Fruit fly (Drosophila melanogaster) whole organism, embryonic: Measurements from ENCODE around the gene CG14440.

Experiments used
- Asciz ChIP-seq: fragments of 200-800 bp; sonication (Bioruptor generic); optimal IDR thresholded peaks from 2 replicates; lab custom pipeline; 2017; ENCODE audit warnings: missing biosample characterization, mild to moderate bottlenecking, missing genetic modification characterization, missing genetic modification reagents
- Bdp1 ChIP-seq: fragments of 200-800 bp; sonication (Bioruptor generic); optimal IDR thresholded peaks from 3 replicates; lab custom pipeline; 2016; ENCODE audit warnings: missing biosample characterization, missing genetic modification characterization
- CG10959 ChIP-seq: fragments of 200-800 bp; sonication (Bioruptor generic); IDR thresholded peaks from 2 replicates; pipeline ENCODE4 v1.3.6; 2022; ENCODE audit warnings: missing biosample characterization, missing genetic modification characterization
- CG11696 ChIP-seq: fragments of 200-800 bp; sonication (Bioruptor generic); IDR thresholded peaks from 2 replicates; pipeline ENCODE4 v1.3.6; 2022; ENCODE audit warnings: missing biosample characterization, missing genetic modification characterization
- CG12236 ChIP-seq: fragments of 200-800 bp; sonication (Bioruptor generic); optimal IDR thresholded peaks from 2 replicates; lab custom pipeline; 2016; ENCODE audit warnings: missing biosample characterization, missing genetic modification characterization
- CG14710 ChIP-seq: fragments of 200-800 bp; sonication (Bioruptor generic); optimal IDR thresholded peaks from 3 replicates; lab custom pipeline; 2019; ENCODE audit warnings: missing biosample characterization, mild to moderate bottlenecking, missing genetic modification characterization, moderate library complexity
- CG14860 ChIP-seq: fragments of 200-800 bp; sonication (Bioruptor generic); IDR thresholded peaks from 3 replicates; pipeline ENCODE4 v1.3.6; 2022; ENCODE audit warnings: missing biosample characterization, missing genetic modification characterization; ENCODE audit not compliant: partially characterized antibody
- CG15011 ChIP-seq: fragments of 200-800 bp; sonication (Bioruptor generic); optimal IDR thresholded peaks from 3 replicates; lab custom pipeline; 2018; ENCODE audit warnings: missing biosample characterization, mild to moderate bottlenecking, missing genetic modification characterization
- CG15479 ChIP-seq: fragments of 200-800 bp; sonication (Bioruptor generic); optimal IDR thresholded peaks from 3 replicates; lab custom pipeline; 2019; ENCODE audit warnings: missing biosample characterization, mild to moderate bottlenecking, missing genetic modification characterization, moderate library complexity
- CG16815 ChIP-seq: fragments of 200-800 bp; sonication (Bioruptor generic); optimal IDR thresholded peaks from 3 replicates; lab custom pipeline; 2017; ENCODE audit warnings: missing biosample characterization, mild to moderate bottlenecking, missing genetic modification characterization
- CG17361 ChIP-seq: fragments of 200-800 bp; sonication (Bioruptor generic); IDR thresholded peaks from 3 replicates; pipeline ENCODE4 v1.3.6; 2022; ENCODE audit warnings: missing biosample characterization, missing genetic modification characterization
- CG3281 ChIP-seq: fragments of 200-800 bp; sonication (Bioruptor generic); optimal IDR thresholded peaks from 3 replicates; lab custom pipeline; 2017; ENCODE audit warnings: missing biosample characterization, mild to moderate bottlenecking, missing genetic modification characterization
- CG7357 ChIP-seq: fragments of 200-800 bp; sonication (Bioruptor generic); IDR thresholded peaks from 3 replicates; pipeline ENCODE4 v1.3.6; 2022; ENCODE audit warnings: missing biosample characterization, missing genetic modification characterization
- CG8290 ChIP-seq, 3 experiments: fragments of 200-800 bp; sonication (Bioruptor generic); optimal IDR thresholded peaks; 2 replicates each; lab custom pipeline; 2016 to 2019; ENCODE audit warnings: missing biosample characterization in 3 of 3, missing genetic modification characterization in 3 of 3, mild to moderate bottlenecking in 2 of 3, moderate library complexity in 1 of 3
- CG8359 ChIP-seq: fragments of 200-800 bp; sonication (Bioruptor generic); optimal IDR thresholded peaks from 2 replicates; lab custom pipeline; 2017; ENCODE audit warnings: missing biosample characterization, mild to moderate bottlenecking, missing genetic modification characterization, borderline replicate concordance
- CG8765 ChIP-seq: fragments of 200-800 bp; sonication (Bioruptor generic); IDR thresholded peaks from 2 replicates; pipeline ENCODE4 v1.3.6; 2022; ENCODE audit warnings: missing biosample characterization, missing genetic modification characterization
- Camta ChIP-seq: fragments of 200-800 bp; sonication (Bioruptor generic); optimal IDR thresholded peaks from 2 replicates; lab custom pipeline; 2016; ENCODE audit warnings: missing biosample characterization, missing genetic modification characterization
- Dek ChIP-seq: fragments of 200-800 bp; sonication (Bioruptor generic); optimal IDR thresholded peaks from 3 replicates; lab custom pipeline; 2019; ENCODE audit warnings: missing biosample characterization, mild to moderate bottlenecking, missing genetic modification characterization, moderate library complexity
- Dfd ChIP-seq, 2 experiments: fragments of >200 bp; optimal IDR thresholded peaks; 2 replicates each; lab custom pipeline; 2017; ENCODE audit warnings: missing biosample characterization in 2 of 2, missing genetic modification characterization in 2 of 2
- Dip2 ChIP-seq: fragments of 200-800 bp; sonication (Bioruptor generic); IDR thresholded peaks from 2 replicates; pipeline ENCODE4 v1.3.6; 2022; ENCODE audit warnings: missing biosample characterization, missing genetic modification characterization
- ERR ChIP-seq: fragments of 200-800 bp; sonication (Bioruptor generic); optimal IDR thresholded peaks from 2 replicates; lab custom pipeline; 2016; ENCODE audit warnings: missing biosample characterization, missing genetic modification characterization
- Fer1 ChIP-seq: fragments of 200-800 bp; sonication (Bioruptor generic); optimal IDR thresholded peaks from 2 replicates; lab custom pipeline; 2017; ENCODE audit warnings: missing biosample characterization, mild to moderate bottlenecking, missing genetic modification characterization
- Fer3 ChIP-seq: fragments of 200-800 bp; sonication (Bioruptor generic); optimal IDR thresholded peaks from 2 replicates; lab custom pipeline; 2018; ENCODE audit warnings: missing biosample characterization, mild to moderate bottlenecking, missing genetic modification characterization, moderate library complexity
- Hmx ChIP-seq: fragments of 200-800 bp; sonication (Bioruptor generic); optimal IDR thresholded peaks from 2 replicates; lab custom pipeline; 2016; ENCODE audit warnings: missing biosample characterization, missing genetic modification characterization
- Hr51 ChIP-seq, 2 experiments: fragments of 200-800 bp; sonication (Bioruptor generic); optimal IDR thresholded peaks; 2 replicates in 1 of 2; 3 replicates in 1 of 2; lab custom pipeline; 2016 to 2018; ENCODE audit warnings: missing biosample characterization in 2 of 2, missing genetic modification characterization in 2 of 2, mild to moderate bottlenecking in 1 of 2, moderate library complexity in 1 of 2
- Jarid2 ChIP-seq: fragments of 200-800 bp; sonication (Bioruptor generic); optimal IDR thresholded peaks from 3 replicates; lab custom pipeline; 2017; ENCODE audit warnings: mild to moderate bottlenecking, missing biosample characterization, missing genetic modification reagents, missing genetic modification characterization
- Ravus ChIP-seq: fragments of 200-800 bp; sonication (Bioruptor generic); IDR thresholded peaks from 2 replicates; pipeline ENCODE4 v1.3.6; 2022; ENCODE audit warnings: missing biosample characterization, missing genetic modification characterization
- Sox102F ChIP-seq: fragments of 200-800 bp; sonication (Bioruptor generic); optimal IDR thresholded peaks from 2 replicates; lab custom pipeline; 2018; ENCODE audit warnings: missing biosample characterization, mild to moderate bottlenecking, missing genetic modification characterization, moderate library complexity
- Xbp1 ChIP-seq: fragments of 200-800 bp; sonication (Bioruptor generic); optimal IDR thresholded peaks from 3 replicates; lab custom pipeline; 2016; ENCODE audit warnings: missing biosample characterization, mild to moderate bottlenecking, missing genetic modification characterization
- ato ChIP-seq: fragments of 200-800 bp; sonication (Bioruptor generic); IDR thresholded peaks from 2 replicates; pipeline ENCODE4 v1.3.6; 2022; ENCODE audit warnings: missing biosample characterization, missing genetic modification characterization; ENCODE audit not compliant: partially characterized antibody
- chm ChIP-seq: fragments of 200-800 bp; sonication (Bioruptor generic); IDR thresholded peaks from 2 replicates; pipeline ENCODE4 v1.3.6; 2022; ENCODE audit warnings: missing biosample characterization, missing genetic modification characterization
- ci ChIP-seq: fragments of 200-800 bp; sonication (Bioruptor generic); IDR thresholded peaks from 3 replicates; pipeline ENCODE4 v1.3.6; 2022; ENCODE audit warnings: missing biosample characterization, missing genetic modification characterization
- crol ChIP-seq: fragments of 200-800 bp; sonication (Bioruptor generic); IDR thresholded peaks from 2 replicates; pipeline ENCODE4 v1.3.6; 2022; ENCODE audit warnings: missing biosample characterization, missing genetic modification characterization
- dm ChIP-seq: fragments of 200-800 bp; sonication (Bioruptor generic); optimal IDR thresholded peaks from 3 replicates; lab custom pipeline; 2016; ENCODE audit warnings: missing biosample characterization, missing genetic modification characterization
- dmrt11E ChIP-seq: fragments of 200-800 bp; sonication (Bioruptor generic); optimal IDR thresholded peaks from 3 replicates; lab custom pipeline; 2018; ENCODE audit warnings: missing biosample characterization, mild to moderate bottlenecking, missing genetic modification characterization, moderate library complexity
- ewg ChIP-seq: fragments of 200-800 bp; sonication (Bioruptor generic); optimal IDR thresholded peaks from 3 replicates; lab custom pipeline; 2017; ENCODE audit warnings: mild to moderate bottlenecking, missing biosample characterization, missing genetic modification reagents, missing genetic modification characterization
- grau ChIP-seq: fragments of 200-800 bp; optimal IDR thresholded peaks from 3 replicates; lab custom pipeline; 2019; ENCODE audit warnings: missing biosample characterization, mild to moderate bottlenecking, missing genetic modification characterization, moderate library complexity
- gsb ChIP-seq: fragments of 200-800 bp; sonication (Bioruptor generic); IDR thresholded peaks from 2 replicates; pipeline ENCODE4 v1.3.6; 2022; ENCODE audit warnings: missing biosample characterization, missing genetic modification characterization
- inv ChIP-seq: fragments of 200-800 bp; sonication (Bioruptor generic); IDR thresholded peaks from 2 replicates; pipeline ENCODE4 v1.3.6; 2022; ENCODE audit warnings: missing biosample characterization, missing genetic modification characterization; ENCODE audit not compliant: partially characterized antibody
- knrl ChIP-seq: fragments of 200-800 bp; sonication (Bioruptor generic); IDR thresholded peaks from 3 replicates; pipeline ENCODE4 v1.3.6; 2022; ENCODE audit warnings: missing biosample characterization, missing genetic modification characterization; ENCODE audit not compliant: partially characterized antibody
- nerfin-1 ChIP-seq: fragments of 200-800 bp; sonication (Bioruptor generic); optimal IDR thresholded peaks from 3 replicates; lab custom pipeline; 2019; ENCODE audit warnings: missing biosample characterization, mild to moderate bottlenecking, missing genetic modification characterization, moderate library complexity
- pan ChIP-seq, 4 experiments: fragments of >200 bp in 3 of 4; fragments of 200-800 bp in 1 of 4; sonication (Bioruptor generic) in 1 of 4; optimal IDR thresholded peaks in 3 of 4; IDR thresholded peaks in 1 of 4; 2 replicates each; pipeline versions ENCODE4 v1.3.6 to Lab custom; 2017 to 2022; ENCODE audit warnings: missing biosample characterization in 2 of 4, missing genetic modification characterization in 2 of 4, mixed read lengths in 1 of 4
- pita ChIP-seq: fragments of 200-800 bp; sonication (Bioruptor generic); optimal IDR thresholded peaks from 2 replicates; lab custom pipeline; 2017; ENCODE audit warnings: missing biosample characterization, mild to moderate bottlenecking, missing genetic modification characterization
- pum ChIP-seq: fragments of 200-800 bp; sonication (Bioruptor generic); optimal IDR thresholded peaks from 2 replicates; lab custom pipeline; 2016; ENCODE audit warnings: missing biosample characterization, missing genetic modification characterization
- stc ChIP-seq: fragments of 200-800 bp; sonication (Bioruptor generic); IDR thresholded peaks from 2 replicates; pipeline ENCODE4 v1.3.6; 2022; ENCODE audit warnings: missing biosample characterization, missing genetic modification characterization
- sug ChIP-seq: fragments of 200-800 bp; optimal IDR thresholded peaks from 2 replicates; lab custom pipeline; 2019; ENCODE audit warnings: missing biosample characterization, mild to moderate bottlenecking, missing genetic modification characterization, moderate library complexity
- vvl ChIP-seq: fragments of 200-800 bp; sonication (Bioruptor generic); IDR thresholded peaks from 2 replicates; pipeline ENCODE4 v1.3.6; 2022; ENCODE audit warnings: missing biosample characterization, missing genetic modification characterization
- wdn ChIP-seq: fragments of 200-800 bp; sonication (Bioruptor generic); IDR thresholded peaks from 2 replicates; pipeline ENCODE4 v1.3.6; 2022; ENCODE audit warnings: missing biosample characterization, missing genetic modification characterization
- yki ChIP-seq: fragments of >200 bp; optimal IDR thresholded peaks from 3 replicates; lab custom pipeline; 2018

CG14440 gene

dm6 chrX:6677826-6678489 lies 20.4 kb downstream of the CG14440 start, which contains the start of gene Fum1 (continued):
- TF ChIP-seq CG14710 (peak; percentile 74), CG8290 (GFP tag; optimal IDR thresholded peaks at IDR 0.05; lab: Kevin White, UChicago) (peak; percentile 36), CG8290 (tag; optimal IDR thresholded peaks at IDR 0.05; lab: Kevin White, UChicago) (no peak), knrl (GFP tag; lab: Robert Waterston, UW) (peak; percentile 90), Dip2 (no peak), pan (optimal IDR thresholded peaks at IDR 0.05; lab: Kevin White, UChicago) (no peak), pan (GFP tag; optimal IDR thresholded peaks at IDR 0.05 in 1 of 2, IDR thresholded peaks at IDR 0.05 in 1 of 2) (no peak), chm (GFP tag; lab: Robert Waterston, UW) (no peak), Fer1 (GFP tag; lab: Kevin White, UChicago) (peak; percentile 16), CG15011 (GFP tag; lab: Kevin White, UChicago) (no peak), Xbp1 (GFP tag; lab: Kevin White, UChicago) (peak; percentile 11), Asciz (GFP tag; lab: Kevin White, UChicago) (no peak), Bdp1 (GFP tag; lab: Kevin White, UChicago) (no peak), CG14860 (GFP tag; lab: Robert Waterston, UW) (peak; percentile 88), inv (peak; percentile 78), CG15479 (no peak), sug (tag; lab: Kevin White, UChicago) (peak; percentile 39), pum (GFP tag; lab: Kevin White, UChicago) (no peak), ato (GFP tag; lab: Robert Waterston, UW) (peak; percentile 57; the same call in 1 of the 2 replicates), CG8765 (GFP tag; lab: Robert Waterston, UW) (no peak), nerfin-1 (tag; lab: Kevin White, UChicago) (peak; percentile 9), ewg (GFP tag; lab: Kevin White, UChicago) (no peak), Hmx (GFP tag; lab: Kevin White, UChicago) (no peak), Hr51 (GFP tag; optimal IDR thresholded peaks at IDR 0.05; lab: Kevin White, UChicago) (no peak), gsb (no peak), CG3281 (GFP tag; lab: Kevin White, UChicago) (peak; percentile 14), vvl (GFP tag; lab: Robert Waterston, UW) (no peak), dmrt11E (tag; lab: Kevin White, UChicago) (no peak), CG11696 (GFP tag; lab: Robert Waterston, UW) (no peak), grau (tag; lab: Kevin White, UChicago) (peak; percentile 38), CG8359 (no peak), Fer3 (tag; lab: Kevin White, UChicago) (no peak), ERR (GFP tag; lab: Kevin White, UChicago) (no peak), crol (no peak), CG12236 (GFP tag; lab: Kevin White, UChicago) (no peak), wdn (GFP tag; lab: Robert Waterston, UW) (no peak), Sox102F (GFP tag; lab: Kevin White, UChicago) (no peak), CG16815 (no peak), Dek (no peak), Jarid2 (no peak), CG17361 (GFP tag; lab: Robert Waterston, UW) (peak; percentile 19; the same call in 1 of the 3 replicates), ci (GFP tag; lab: Robert Waterston, UW) (no peak), yki (lab: Kevin White, UChicago) (no peak), Dfd (GFP tag; optimal IDR thresholded peaks at IDR 0.05; lab: Kevin White, UChicago) (no peak), Camta (no peak), Ravus (no peak), CG7357 (GFP tag; lab: Robert Waterston, UW) (no peak), pita (GFP tag; lab: Kevin White, UChicago) (no peak), stc (GFP tag; lab: Robert Waterston, UW) (no peak), dm (GFP tag; lab: Kevin White, UChicago) (peak; percentile 61), CG10959 (no peak)
